Worm (Caenorhabditis elegans) whole organism, early embryonic: ENCODE measurements around the gene F56D5.6.

Source experiments
- F13C5.2 ChIP-seq: sonication (generic microtip); optimal IDR thresholded peaks from 2 replicates; lab custom pipeline; 2017; ENCODE audit warnings: mild to moderate bottlenecking, missing genetic modification characterization, inconsistent platforms, missing compliant biosample characterization
- aly-1 ChIP-seq: sonication (generic microtip); optimal IDR thresholded peaks from 2 replicates; lab custom pipeline; 2016; ENCODE audit warnings: missing genetic modification characterization, missing compliant biosample characterization
- ama-1 ChIP-seq: fragments of 150-350 bp; optimal IDR thresholded peaks from 2 replicates; lab custom pipeline; 2014
- ceh-13 ChIP-seq: fragments of 200-800 bp; sonication (Bioruptor generic); optimal IDR thresholded peaks from 2 replicates; lab custom pipeline; 2018; ENCODE audit warnings: mild to moderate bottlenecking, missing genetic modification characterization, missing compliant biosample characterization
- ets-7 ChIP-seq: sonication (generic microtip); optimal IDR thresholded peaks from 2 replicates; lab custom pipeline; 2016; ENCODE audit warnings: missing genotype, missing genetic modification characterization, missing compliant biosample characterization
- flt-1 ChIP-seq: fragments of 200-800 bp; sonication (Bioruptor generic); IDR thresholded peaks from 2 replicates; pipeline ENCODE4 v1.3.6; 2022; ENCODE audit warnings: missing genetic modification characterization, missing compliant biosample characterization
- hmbx-1 ChIP-seq: sonication (generic microtip); optimal IDR thresholded peaks from 2 replicates; lab custom pipeline; 2016; ENCODE audit warnings: mild to moderate bottlenecking, missing genetic modification characterization, missing compliant biosample characterization
- hmg-4 ChIP-seq: fragments of 200-800 bp; sonication (Bioruptor generic); optimal IDR thresholded peaks from 2 replicates; lab custom pipeline; 2018; ENCODE audit warnings: mild to moderate bottlenecking, missing genetic modification characterization, missing compliant biosample characterization
- sea-1 ChIP-seq: fragments of 200-800 bp; sonication (Bioruptor generic); conservative IDR thresholded peaks from 2 replicates; pipeline ENCODE4 v1.3.6; 2022; ENCODE audit warnings: missing genetic modification characterization, missing compliant biosample characterization
- tbx-11 ChIP-seq: fragments of 200-800 bp; sonication (Bioruptor generic); IDR thresholded peaks from 2 replicates; pipeline ENCODE4 v1.3.6; 2022; ENCODE audit warnings: missing genetic modification characterization, missing compliant biosample characterization

DNA sequence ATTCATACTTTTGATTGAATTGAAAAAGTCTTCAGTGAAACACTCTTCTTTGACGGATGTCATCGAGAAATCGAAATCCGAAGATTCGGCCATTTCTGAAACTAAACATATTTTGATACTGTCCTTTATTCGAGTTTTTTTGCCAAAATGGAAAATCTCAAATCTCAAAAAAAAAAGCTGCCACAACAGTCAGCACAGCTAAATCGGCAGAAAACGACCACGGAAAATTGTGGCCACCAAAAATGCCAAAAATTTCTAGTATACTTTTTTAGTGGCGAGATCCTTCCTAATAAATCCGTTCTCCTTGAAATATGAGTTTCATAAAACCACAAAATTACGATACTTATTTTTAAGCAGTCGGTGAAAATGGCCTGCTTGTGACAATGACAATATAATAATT, 42.2 kb downstream of the F56D5.6 start, which contains the start of gene F38E11.9:
- TF ChIP-seq F13C5.2 (tag; lab: Kevin White, UChicago) (no peak), aly-1 (tag; lab: Kevin White, UChicago) (no peak), ama-1 (lab: Kevin White, UChicago) (no peak), tbx-11 (GFP tag; lab: Robert Waterston, UW) (no peak), sea-1 (no peak), ceh-13 (GFP tag; lab: Kevin White, UChicago) (no peak), ets-7 (no peak), flt-1 (GFP tag; lab: Robert Waterston, UW) (no peak), hmg-4 (GFP tag; lab: Kevin White, UChicago) (no peak), hmbx-1 (no peak)
